Worm (Caenorhabditis elegans) whole organism, L1 larva: ENCODE measurements around the gene F41E6.1.

ENCODE experiments used
- C34B4.2 ChIP-seq: sonication (generic microtip); optimal IDR thresholded peaks from 2 replicates; lab custom pipeline; 2017; ENCODE audit warnings: mild to moderate bottlenecking, missing genetic modification characterization, missing compliant biosample characterization
- F16B12.6 ChIP-seq: fragments of 150-350 bp; optimal IDR thresholded peaks from 2 replicates; lab custom pipeline; 2014; ENCODE audit warnings: missing biosample characterization, missing genetic modification characterization
- aha-1 ChIP-seq: fragments of 150-350 bp; optimal IDR thresholded peaks from 2 replicates; lab custom pipeline; 2014; ENCODE audit warnings: missing biosample characterization, missing genetic modification characterization
- alr-1 ChIP-seq: fragments of 200-800 bp; sonication (Bioruptor generic); optimal IDR thresholded peaks from 2 replicates; lab custom pipeline; 2018; ENCODE audit warnings: borderline replicate concordance, mild to moderate bottlenecking, missing genetic modification characterization, missing compliant biosample characterization
- ama-1 ChIP-seq: fragments of 150-350 bp; optimal IDR thresholded peaks from 2 replicates; lab custom pipeline; 2014
- blmp-1 ChIP-seq: fragments of 150-350 bp; optimal IDR thresholded peaks from 2 replicates; lab custom pipeline; 2014; ENCODE audit warnings: missing biosample characterization, missing genetic modification characterization
- ceh-63 ChIP-seq: fragments of 200-800 bp; sonication (Bioruptor generic); optimal IDR thresholded peaks from 2 replicates; lab custom pipeline; 2018; ENCODE audit warnings: mild to moderate bottlenecking, missing genetic modification characterization, missing compliant biosample characterization
- ceh-82 ChIP-seq, 3 experiments: fragments of 150-350 bp in 1 of 3; sonication (generic microtip) in 2 of 3; optimal IDR thresholded peaks; 2 replicates each; lab custom pipeline; 2014 to 2017; ENCODE audit warnings: missing biosample characterization in 3 of 3, missing genetic modification characterization in 3 of 3
- ceh-90 ChIP-seq: sonication (generic microtip); optimal IDR thresholded peaks from 2 replicates; lab custom pipeline; 2016; ENCODE audit warnings: missing genetic modification characterization, missing compliant biosample characterization
- dpl-1 ChIP-seq, 3 experiments: fragments of 150-350 bp in 2 of 3; sonication (generic microtip) in 1 of 3; optimal IDR thresholded peaks; 2 replicates each; lab custom pipeline; 2014 to 2017; ENCODE audit warnings: missing biosample characterization in 3 of 3, missing genetic modification characterization in 3 of 3, missing genetic modification reagents in 3 of 3
- dsc-1 ChIP-seq: sonication (generic microtip); optimal IDR thresholded peaks from 2 replicates; lab custom pipeline; 2016; ENCODE audit warnings: mild to moderate bottlenecking, missing genetic modification characterization, missing compliant biosample characterization
- efl-1 ChIP-seq, 4 experiments: fragments of 150-350 bp; optimal IDR thresholded peaks in 3 of 4; peaks in 1 of 4; 1 replicate in 1 of 4; 2 replicates in 3 of 4; lab custom pipeline; 2014; ENCODE audit warnings: missing biosample characterization in 2 of 4, missing genetic modification characterization in 2 of 4, missing genetic modification reagents in 2 of 4
- efl-3 ChIP-seq: fragments of 200-800 bp; sonication (Bioruptor generic); optimal IDR thresholded peaks from 2 replicates; lab custom pipeline; 2018; ENCODE audit warnings: mild to moderate bottlenecking, missing genetic modification characterization, missing compliant biosample characterization
- elt-2 ChIP-seq: sonication (generic microtip); optimal IDR thresholded peaks from 2 replicates; lab custom pipeline; 2016; ENCODE audit warnings: missing genetic modification characterization, mild to moderate bottlenecking, inconsistent platforms, missing compliant biosample characterization, missing genetic modification reagents
- elt-3 ChIP-seq, 6 experiments: fragments of 150-350 bp in 1 of 6; sonication (generic microtip); optimal IDR thresholded peaks; 2 replicates each; lab custom pipeline; 2017 to 2018; ENCODE audit warnings: missing biosample characterization in 6 of 6, missing genetic modification characterization in 6 of 6, inconsistent platforms in 1 of 6
- fos-1 ChIP-seq: fragments of 150-350 bp; optimal IDR thresholded peaks from 2 replicates; lab custom pipeline; 2014; ENCODE audit warnings: missing biosample characterization, missing genetic modification characterization
- grh-1 ChIP-seq: fragments of 200-800 bp; sonication (Bioruptor generic); IDR thresholded peaks from 2 replicates; pipeline ENCODE4 v1.3.6; 2022; ENCODE audit warnings: missing genetic modification reagents, missing genetic modification characterization, missing compliant biosample characterization
- hlh-4 ChIP-seq: sonication (generic microtip); optimal IDR thresholded peaks from 2 replicates; lab custom pipeline; 2016; ENCODE audit warnings: mild to moderate bottlenecking, missing genetic modification characterization, missing compliant biosample characterization
- irx-1 ChIP-seq: sonication (generic microtip); optimal IDR thresholded peaks from 2 replicates; lab custom pipeline; 2016; ENCODE audit warnings: missing genetic modification characterization, missing compliant biosample characterization
- isw-1 ChIP-seq: fragments of 200-800 bp; sonication (Bioruptor generic); IDR thresholded peaks from 2 replicates; pipeline ENCODE4 v1.3.6; 2022; ENCODE audit warnings: missing genetic modification characterization, missing compliant biosample characterization
- jun-1 ChIP-seq: fragments of 150-350 bp; optimal IDR thresholded peaks from 2 replicates; lab custom pipeline; 2014; ENCODE audit warnings: missing biosample characterization, missing genetic modification reagents, missing genetic modification characterization
- lin-14 ChIP-seq: fragments of 200-800 bp; sonication (Bioruptor generic); optimal IDR thresholded peaks from 2 replicates; lab custom pipeline; 2018; ENCODE audit warnings: mild to moderate bottlenecking, missing genetic modification characterization, moderate library complexity, missing compliant biosample characterization
- lin-15B ChIP-seq: fragments of 150-350 bp; sonication (generic microtip); optimal IDR thresholded peaks from 3 replicates; lab custom pipeline; 2014; ENCODE audit warnings: missing biosample characterization, missing genetic modification characterization
- lin-35 ChIP-seq, 2 experiments: fragments of 150-350 bp; optimal IDR thresholded peaks; 2 replicates each; lab custom pipeline; 2014; ENCODE audit warnings: missing biosample characterization in 2 of 2, missing genetic modification characterization in 2 of 2, missing genetic modification reagents in 2 of 2
- lsy-2 ChIP-seq, 2 experiments: fragments of 150-350 bp; optimal IDR thresholded peaks; 2 replicates each; lab custom pipeline; 2014; ENCODE audit warnings: missing biosample characterization in 2 of 2, missing genetic modification characterization in 2 of 2
- nhr-19 ChIP-seq: fragments of 200-800 bp; sonication (Bioruptor generic); conservative IDR thresholded peaks from 2 replicates; pipeline ENCODE4 v1.3.6; 2022; ENCODE audit warnings: missing genetic modification characterization, missing compliant biosample characterization
- nhr-20 ChIP-seq: sonication (generic microtip); optimal IDR thresholded peaks from 2 replicates; lab custom pipeline; 2016; ENCODE audit warnings: mild to moderate bottlenecking, missing genetic modification characterization, missing compliant biosample characterization
- nhr-28 ChIP-seq: fragments of 150-350 bp; optimal IDR thresholded peaks from 2 replicates; lab custom pipeline; 2014; ENCODE audit warnings: missing biosample characterization, missing genetic modification characterization
- nhr-71 ChIP-seq: sonication (generic microtip); optimal IDR thresholded peaks from 2 replicates; lab custom pipeline; 2016; ENCODE audit warnings: mild to moderate bottlenecking, missing genetic modification characterization, moderate library complexity, missing compliant biosample characterization
- nhr-76 ChIP-seq: sonication (generic microtip); optimal IDR thresholded peaks from 2 replicates; lab custom pipeline; 2017; ENCODE audit warnings: missing biosample characterization, missing genetic modification characterization
- nhr-77 ChIP-seq: fragments of 150-350 bp; optimal IDR thresholded peaks from 2 replicates; lab custom pipeline; 2014; ENCODE audit warnings: missing biosample characterization, missing genetic modification characterization
- nhr-85 ChIP-seq: sonication (generic microtip); peaks from one replicate; lab custom pipeline; 2016; ENCODE audit warnings: missing genetic modification characterization, inconsistent platforms, missing compliant biosample characterization
- pax-3 ChIP-seq: fragments of 200-800 bp; sonication (Bioruptor generic); optimal IDR thresholded peaks from 2 replicates; lab custom pipeline; 2018; ENCODE audit warnings: mild to moderate bottlenecking, missing genetic modification characterization, moderate library complexity, missing compliant biosample characterization
- pqm-1 ChIP-seq: sonication (generic microtip); optimal IDR thresholded peaks from 3 replicates; lab custom pipeline; 2017; ENCODE audit warnings: missing biosample characterization, missing genetic modification characterization
- snu-23 ChIP-seq: sonication (generic microtip); optimal IDR thresholded peaks from 2 replicates; lab custom pipeline; 2016; ENCODE audit warnings: missing genetic modification characterization, missing compliant biosample characterization
- sox-4 ChIP-seq: sonication (generic microtip); optimal IDR thresholded peaks from 2 replicates; lab custom pipeline; 2016; ENCODE audit warnings: missing genetic modification characterization, missing compliant biosample characterization
- tlp-1 ChIP-seq: fragments of 150-350 bp; optimal IDR thresholded peaks from 2 replicates; lab custom pipeline; 2014; ENCODE audit warnings: missing biosample characterization, missing genetic modification characterization
- unc-86 ChIP-seq: sonication (generic microtip); optimal IDR thresholded peaks from 2 replicates; lab custom pipeline; 2016; ENCODE audit warnings: missing genetic modification characterization, missing compliant biosample characterization
- vab-15 ChIP-seq: sonication (generic microtip); optimal IDR thresholded peaks from 2 replicates; lab custom pipeline; 2017; ENCODE audit warnings: missing genotype, mild to moderate bottlenecking, missing genetic modification characterization, missing compliant biosample characterization
- zag-1 ChIP-seq: fragments of 150-350 bp; optimal IDR thresholded peaks from 2 replicates; lab custom pipeline; 2014; ENCODE audit warnings: missing biosample characterization, missing genetic modification characterization
- zip-4 ChIP-seq: fragments of 200-800 bp; sonication (Bioruptor generic); optimal IDR thresholded peaks from 2 replicates; lab custom pipeline; 2018; ENCODE audit warnings: mild to moderate bottlenecking, missing genetic modification characterization, moderate library complexity, missing compliant biosample characterization

Gene F41E6.1

DNA sequence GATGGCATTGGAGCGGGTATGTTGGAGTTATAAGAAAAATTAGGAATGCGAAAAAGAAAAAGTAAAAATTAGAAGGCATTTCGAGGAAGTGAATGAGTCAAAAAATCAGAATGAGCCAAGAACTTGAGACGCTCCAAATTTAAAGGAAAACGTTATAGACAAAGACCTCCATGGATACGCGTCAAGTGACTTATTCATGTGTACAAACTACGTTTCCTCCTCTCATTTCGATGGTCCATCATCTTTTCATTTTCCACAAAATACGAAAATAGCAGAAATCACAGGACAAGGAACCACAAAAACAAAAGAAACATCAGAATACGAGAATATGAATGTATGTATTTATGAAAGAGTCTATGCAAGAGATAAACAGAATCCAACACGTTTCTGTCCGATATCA lies 18.9 kb downstream of the F41E6.1 start, which contains the start of gene F28A12.3:
Gene F28A12.3 (minus strand): TSS at position 101 of the 400 bp plus-strand sequence.
- no peak for TF ChIP-seq efl-1 (optimal IDR thresholded peaks at IDR 0.05; lab: Kevin White, UChicago)
- peak in 1 of 2 experiments; percentile 85 for TF ChIP-seq efl-1 (GFP tag; optimal IDR thresholded peaks at IDR 0.05 in 1 of 2; lab: Kevin White, UChicago)
- TF ChIP-seq ama-1 (lab: Kevin White, UChicago), result no peak

DNA sequence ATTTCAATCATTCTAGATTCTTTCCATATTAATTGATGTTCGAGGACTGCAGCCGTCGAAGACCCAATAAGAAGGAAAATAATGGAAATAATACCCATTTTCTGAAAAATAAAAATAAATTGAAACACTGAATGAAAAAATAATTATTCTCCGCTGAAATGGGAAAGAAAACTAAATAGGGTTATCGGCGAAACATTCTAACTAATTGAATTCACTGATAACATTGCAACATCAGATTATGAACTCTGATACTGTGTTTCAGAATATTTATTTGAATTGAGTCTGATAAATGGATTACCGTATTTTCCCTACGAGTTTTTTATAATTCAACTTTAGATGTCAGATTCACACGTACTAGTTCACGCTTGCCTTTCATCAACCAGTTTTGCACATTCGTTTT lies 20.7 kb downstream of the F41E6.1 start, which contains the start of gene asp-13:
Gene asp-13 (minus strand): TSS at position 101 of the 400 bp plus-strand sequence.
- TF ChIP-seq elt-2 (tag; lab: Kevin White, UChicago), result peak; percentile 22
- no peak for TF ChIP-seq fos-1 (tag; lab: Kevin White, UChicago)
- TF ChIP-seq ceh-63 (GFP tag; lab: Kevin White, UChicago), result no peak

- TF ChIP-seq lin-14 (GFP tag; lab: Kevin White, UChicago), result peak; percentile 34
- peak; percentile 94 for TF ChIP-seq elt-2 (tag; lab: Kevin White, UChicago)
- TF ChIP-seq ceh-90 (tag; lab: Kevin White, UChicago), result no peak
- TF ChIP-seq lin-35 (GFP tag; optimal IDR thresholded peaks at IDR 0.05; lab: Kevin White, UChicago), result peak in 1 of 2 experiments; percentile 22
- TF ChIP-seq lsy-2 (tag; optimal IDR thresholded peaks at IDR 0.05; lab: Kevin White, UChicago), result peak in 1 of 2 experiments; percentile 16
- no peak for TF ChIP-seq elt-3 (tag; optimal IDR thresholded peaks at IDR 0.05; lab: Kevin White, UChicago)
- TF ChIP-seq hlh-4 (tag; lab: Kevin White, UChicago), result no peak
- TF ChIP-seq nhr-28, result no peak
- peak; percentile 12 for TF ChIP-seq nhr-20 (tag; lab: Kevin White, UChicago)
- TF ChIP-seq pax-3 (tag; lab: Kevin White, UChicago), result peak; percentile 1
- peak; percentile 57 for TF ChIP-seq pqm-1 (tag; lab: Kevin White, UChicago)
- TF ChIP-seq efl-3, result no peak
Measured at ce11 chrV:8648251-8648650, 25.8 kb downstream of the F41E6.1 start.

ce11 chrV:8650365-8650764 lies 28.0 kb downstream of the F41E6.1 start:
- TF ChIP-seq elt-2 (tag; lab: Kevin White, UChicago) (no peak), lsy-2 (tag; optimal IDR thresholded peaks at IDR 0.05; lab: Kevin White, UChicago) (no peak), ceh-82 (tag; optimal IDR thresholded peaks at IDR 0.05; lab: Kevin White, UChicago) (no peak)

DNA sequence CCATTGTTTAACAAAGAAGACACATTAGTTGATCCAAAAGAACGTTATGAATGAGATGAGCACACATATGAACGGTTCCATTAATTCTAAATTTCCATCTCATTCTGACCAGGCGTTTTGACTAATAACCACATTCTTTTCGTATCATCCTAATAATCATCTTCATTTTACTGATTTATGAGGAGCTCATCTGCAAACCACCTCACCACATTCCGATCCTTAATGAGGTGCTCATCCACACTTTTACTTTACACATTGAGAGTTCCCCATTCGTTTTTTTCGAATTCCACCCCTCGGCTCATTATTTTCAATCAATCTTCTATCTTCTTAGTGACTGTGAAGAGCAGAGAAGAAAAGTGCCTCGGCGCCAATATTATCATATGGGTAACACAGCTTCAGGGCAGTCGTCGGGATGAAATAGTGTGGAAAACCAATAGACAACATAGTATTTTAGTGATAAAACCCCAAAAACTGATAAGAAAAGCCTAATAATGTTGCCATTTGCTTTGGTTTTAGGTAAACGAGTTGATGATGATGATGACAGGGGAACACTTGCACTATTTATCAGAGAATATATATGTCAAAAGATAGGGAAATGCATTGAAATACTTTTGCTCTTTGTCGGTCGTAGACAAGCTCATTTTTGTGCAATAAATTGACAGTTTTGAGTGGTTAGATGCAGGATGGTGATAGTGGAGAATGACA lies 28.7 kb downstream of the F41E6.1 start:
- TF ChIP-seq nhr-76 (no peak), F16B12.6 (tag; lab: Kevin White, UChicago) (no peak), nhr-85 (tag; lab: Kevin White, UChicago) (no peak), fos-1 (tag; lab: Kevin White, UChicago) (no peak), lsy-2 (tag; optimal IDR thresholded peaks at IDR 0.05; lab: Kevin White, UChicago) (no peak), vab-15 (tag; lab: Kevin White, UChicago) (no peak), tlp-1 (tag; lab: Kevin White, UChicago) (peak; percentile 71), jun-1 (peak; percentile 58), zag-1 (tag; lab: Kevin White, UChicago) (no peak), irx-1 (no peak), nhr-71 (tag; lab: Kevin White, UChicago) (no peak), grh-1 (GFP tag; lab: Robert Waterston, UW) (no peak), nhr-19 (GFP tag; lab: Robert Waterston, UW) (no peak), aha-1 (no peak), zip-4 (GFP tag; lab: Kevin White, UChicago) (no peak), C34B4.2 (tag; lab: Kevin White, UChicago) (no peak), lin-14 (GFP tag; lab: Kevin White, UChicago) (peak; percentile 41), dpl-1 (GFP tag; optimal IDR thresholded peaks at IDR 0.05; lab: Kevin White, UChicago) (no peak), lin-35 (GFP tag; optimal IDR thresholded peaks at IDR 0.05; lab: Kevin White, UChicago) (peak in 1 of 2 experiments; percentile 32), sox-4 (tag; lab: Kevin White, UChicago) (no peak), elt-2 (tag; lab: Kevin White, UChicago) (peak; percentile 98), nhr-77 (tag; lab: Kevin White, UChicago) (no peak), nhr-28 (no peak), efl-1 (optimal IDR thresholded peaks at IDR 0.05; lab: Kevin White, UChicago) (no peak), efl-1 (GFP tag; optimal IDR thresholded peaks at IDR 0.05 in 1 of 2; lab: Kevin White, UChicago) (peak in 1 of 2 experiments; percentile 72), nhr-20 (tag; lab: Kevin White, UChicago) (peak; percentile 17), isw-1 (no peak), blmp-1 (tag; lab: Kevin White, UChicago) (no peak), elt-3 (tag; optimal IDR thresholded peaks at IDR 0.05; lab: Kevin White, UChicago) (no peak), dsc-1 (tag; lab: Kevin White, UChicago) (no peak), lin-15B (no peak), unc-86 (tag; lab: Kevin White, UChicago) (no peak), snu-23 (no peak), alr-1 (tag; lab: Kevin White, UChicago) (no peak)
